Fruit fly (Drosophila melanogaster) whole organism, adult: Measurements from ENCODE around the gene pll.
A peak's percentile ranks its signal among the peaks of the same experiment; 100 is the strongest.

Experiments
- CG11617 ChIP-seq: fragments of 200-800 bp; sonication (Bioruptor generic); optimal IDR thresholded peaks from 2 replicates; lab custom pipeline; 2017; ENCODE audit warnings: mild to moderate bottlenecking, missing biosample characterization, missing genetic modification reagents, missing genetic modification characterization
- CG14711 ChIP-seq: fragments of 200-800 bp; sonication (Bioruptor generic); optimal IDR thresholded peaks from 2 replicates; lab custom pipeline; 2018; ENCODE audit warnings: missing biosample characterization, mild to moderate bottlenecking, missing genetic modification characterization, moderate library complexity
- CG33017 ChIP-seq: fragments of 200-800 bp; sonication (Bioruptor generic); optimal IDR thresholded peaks from 2 replicates; lab custom pipeline; 2018; ENCODE audit warnings: missing biosample characterization, mild to moderate bottlenecking, missing genetic modification characterization, moderate library complexity
- CG7101 ChIP-seq: fragments of 200-800 bp; sonication (Bioruptor generic); optimal IDR thresholded peaks from 2 replicates; lab custom pipeline; 2018; ENCODE audit warnings: missing biosample characterization, mild to moderate bottlenecking, missing genetic modification characterization, moderate library complexity
- Crg-1 ChIP-seq: fragments of 200-800 bp; sonication (Bioruptor generic); optimal IDR thresholded peaks from 2 replicates; lab custom pipeline; 2016; ENCODE audit warnings: missing biosample characterization, missing genetic modification characterization
- bab1 ChIP-seq: fragments of 200-800 bp; sonication (Bioruptor generic); optimal IDR thresholded peaks from 3 replicates; lab custom pipeline; 2019; ENCODE audit warnings: missing biosample characterization, mild to moderate bottlenecking, missing genetic modification characterization, moderate library complexity
- kay ChIP-seq: fragments of 200-800 bp; sonication (Bioruptor generic); peaks from one replicate; lab custom pipeline; 2016; ENCODE audit warnings: missing biosample characterization, missing genetic modification characterization, borderline replicate concordance
- tj ChIP-seq: fragments of 200-800 bp; sonication (Bioruptor generic); optimal IDR thresholded peaks from 3 replicates; lab custom pipeline; 2017; ENCODE audit warnings: missing biosample characterization, mild to moderate bottlenecking, missing genetic modification characterization, moderate library complexity
- toe ChIP-seq: fragments of 200-800 bp; sonication (Bioruptor generic); optimal IDR thresholded peaks from 2 replicates; lab custom pipeline; 2016; ENCODE audit warnings: missing biosample characterization, missing genetic modification characterization

DNA sequence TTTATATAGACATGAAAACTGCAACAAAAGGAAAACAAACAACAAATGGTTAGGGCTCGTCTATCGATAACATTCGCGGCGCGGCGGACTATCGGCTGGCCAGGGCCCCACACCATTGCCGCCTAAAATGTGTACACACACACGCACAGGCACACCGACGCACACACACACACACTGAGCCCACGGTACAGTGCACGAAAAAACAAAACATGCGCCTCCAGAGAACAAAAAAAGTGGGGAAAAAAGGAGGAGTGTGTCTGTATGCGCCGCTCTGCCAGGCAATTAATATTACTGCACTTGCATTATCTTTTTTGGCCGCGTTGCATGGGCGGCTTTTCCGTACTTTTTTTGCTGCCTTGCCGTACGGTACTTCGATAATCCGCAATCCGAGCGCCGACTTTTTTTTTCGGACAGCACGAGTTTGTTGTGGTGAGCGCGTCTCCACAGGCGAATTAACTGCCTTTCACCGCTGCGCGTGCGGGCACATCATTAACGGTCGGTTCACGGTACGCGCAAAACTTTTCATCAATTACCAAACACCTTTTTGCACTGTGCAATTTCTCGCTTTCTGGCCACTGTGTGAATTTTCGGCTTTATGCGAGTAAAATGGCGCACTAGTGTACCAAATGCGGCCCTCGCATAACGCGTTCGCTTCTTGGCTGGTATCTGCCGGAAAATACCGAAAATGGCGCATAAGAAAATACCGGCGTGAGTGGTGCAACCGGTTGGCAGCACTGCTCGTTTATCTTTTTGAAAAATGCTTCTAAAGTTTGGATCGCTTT, 10.6 kb upstream of the pll start, which contains the start of gene woc:
- peak; percentile 63 for TF ChIP-seq tj
- TF ChIP-seq CG7101 (tag; lab: Kevin White, UChicago): peak; percentile 39
- peak; percentile 56 for TF ChIP-seq CG33017 (tag; lab: Kevin White, UChicago)
- peak; percentile 2 for TF ChIP-seq CG14711
- peak; percentile 79 for TF ChIP-seq CG11617
- no peak for TF ChIP-seq Crg-1
- TF ChIP-seq toe (GFP tag; lab: Kevin White, UChicago): no peak
- TF ChIP-seq kay (GFP tag; lab: Kevin White, UChicago): no peak
- TF ChIP-seq bab1 (GFP tag; lab: Kevin White, UChicago): peak; percentile 29
